Fruit fly (Drosophila melanogaster): ENCODE data around the gene ScpX.

- TF ChIP-seq Clk (GFP tag; optimal IDR thresholded peaks at IDR 0.05) (no peak), Hr96 (GFP tag; optimal IDR thresholded peaks at IDR 0.05) (no peak), CG7045 (GFP tag; optimal IDR thresholded peaks at IDR 0.05) (no peak), ovo (GFP tag; optimal IDR thresholded peaks at IDR 0.05) (no peak), Crg-1 (GFP tag; optimal IDR thresholded peaks at IDR 0.05) (no peak)
Measured at dm6 chr2L:18795917-18796402, 35.1 kb upstream of the ScpX start.
